Worm (Caenorhabditis elegans) whole organism, late embryonic: ENCODE measurements around the gene snfc-5.

Experiments
- C38D4.7 ChIP-seq: fragments of 200-800 bp; sonication (Bioruptor generic); optimal IDR thresholded peaks from 2 replicates; lab custom pipeline; 2018; ENCODE audit warnings: mild to moderate bottlenecking, missing genetic modification characterization, moderate library complexity, missing compliant biosample characterization
- ceh-22 ChIP-seq: sonication (generic microtip); optimal IDR thresholded peaks from 2 replicates; lab custom pipeline; 2017; ENCODE audit warnings: missing biosample characterization, missing genetic modification characterization
- dve-1 ChIP-seq: sonication (generic microtip); optimal IDR thresholded peaks from 2 replicates; lab custom pipeline; 2017; ENCODE audit warnings: antibody characterized with exemption, mild to moderate bottlenecking, missing genetic modification characterization, missing compliant biosample characterization
- hlh-8 ChIP-seq: sonication (generic microtip); optimal IDR thresholded peaks from 2 replicates; lab custom pipeline; 2016; ENCODE audit warnings: missing genotype, missing genetic modification characterization, missing compliant biosample characterization
- lim-6 ChIP-seq: sonication (generic microtip); optimal IDR thresholded peaks from 2 replicates; lab custom pipeline; 2016; ENCODE audit warnings: missing genetic modification characterization, missing compliant biosample characterization
- lin-11 ChIP-seq: fragments of 200-800 bp; sonication (Bioruptor generic); optimal IDR thresholded peaks from 2 replicates; lab custom pipeline; 2018; ENCODE audit warnings: mild to moderate bottlenecking, missing genetic modification characterization, missing compliant biosample characterization
- pha-4 ChIP-seq: fragments of 150-350 bp; optimal IDR thresholded peaks from 2 replicates; lab custom pipeline; 2018; ENCODE audit warnings: missing biosample characterization, missing genetic modification reagents, missing genetic modification characterization
- pqm-1 ChIP-seq: sonication (generic microtip); optimal IDR thresholded peaks from 2 replicates; lab custom pipeline; 2016; ENCODE audit warnings: missing genetic modification characterization, missing compliant biosample characterization
- pros-1 ChIP-seq: fragments of 150-350 bp; optimal IDR thresholded peaks from 2 replicates; lab custom pipeline; 2014; ENCODE audit warnings: missing biosample characterization, missing genetic modification reagents, missing genetic modification characterization
- rnt-1 ChIP-seq: sonication (generic microtip); optimal IDR thresholded peaks from 2 replicates; lab custom pipeline; 2016; ENCODE audit warnings: missing genetic modification characterization, missing compliant biosample characterization
- sox-2 ChIP-seq: fragments of 200-800 bp; sonication (Bioruptor generic); IDR thresholded peaks from 2 replicates; pipeline ENCODE4 v1.3.6; 2022; ENCODE audit warnings: missing genetic modification reagents, missing genetic modification characterization, missing compliant biosample characterization

DNA sequence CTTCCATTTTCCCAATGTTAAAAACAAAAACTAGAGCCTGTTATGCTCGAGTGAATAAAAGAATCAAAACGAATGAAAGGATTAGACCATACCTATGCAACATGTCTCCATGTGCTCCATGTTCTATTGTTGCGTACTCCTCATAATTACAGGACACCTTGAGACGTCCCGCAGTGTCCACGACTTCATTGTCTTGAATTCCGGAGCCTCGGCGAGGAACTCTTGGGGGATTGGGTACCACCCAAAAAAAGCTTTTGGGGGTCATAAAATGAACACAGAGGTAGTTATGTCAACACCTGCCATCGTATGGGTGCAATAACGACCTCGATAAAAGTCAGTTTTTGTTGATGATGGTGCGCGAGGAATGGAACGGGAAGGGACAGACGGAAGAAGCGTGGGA, 50.3 kb downstream of the snfc-5 start:
- no peak for TF ChIP-seq pros-1 (tag; lab: Kevin White, UChicago)
- TF ChIP-seq hlh-8 (tag; lab: Kevin White, UChicago) = no peak
- no peak for TF ChIP-seq rnt-1 (tag; lab: Kevin White, UChicago)
- no peak for TF ChIP-seq C38D4.7 (GFP tag; lab: Kevin White, UChicago)
- TF ChIP-seq dve-1 (tag; lab: Kevin White, UChicago) = no peak
- TF ChIP-seq pqm-1 (tag; lab: Kevin White, UChicago) = no peak
- no peak for TF ChIP-seq lim-6 (tag; lab: Kevin White, UChicago)
- TF ChIP-seq ceh-22 (tag; lab: Kevin White, UChicago) = no peak
- no peak for TF ChIP-seq sox-2 (GFP tag; lab: Robert Waterston, UW)
- no peak for TF ChIP-seq pha-4
- TF ChIP-seq lin-11 (tag; lab: Kevin White, UChicago) = no peak
